Fruit fly (Drosophila melanogaster) whole organism, embryonic: ENCODE results near the gene CG43138.
A peak's percentile ranks its signal among the peaks of the same experiment; 100 is the strongest.

Source experiments
- ATbp ChIP-seq: fragments of 200-800 bp; sonication (Bioruptor generic); optimal IDR thresholded peaks from 2 replicates; lab custom pipeline; 2017; ENCODE audit warnings: missing biosample characterization, mild to moderate bottlenecking, missing genetic modification characterization, missing genetic modification reagents
- CG10431 ChIP-seq: fragments of 200-800 bp; sonication (Bioruptor generic); optimal IDR thresholded peaks from 3 replicates; lab custom pipeline; 2018; ENCODE audit warnings: missing biosample characterization, mild to moderate bottlenecking, missing genetic modification characterization
- CG10565 ChIP-seq: fragments of 200-800 bp; sonication (Bioruptor generic); optimal IDR thresholded peaks from 3 replicates; lab custom pipeline; 2016; ENCODE audit warnings: missing biosample characterization, mild to moderate bottlenecking, missing genetic modification characterization
- CG10979 ChIP-seq: fragments of 200-800 bp; sonication (Bioruptor generic); optimal IDR thresholded peaks from 2 replicates; lab custom pipeline; 2018; ENCODE audit warnings: missing biosample characterization, mild to moderate bottlenecking, missing genetic modification characterization, moderate library complexity
- CG11456 ChIP-seq: fragments of 200-800 bp; sonication (Bioruptor generic); IDR thresholded peaks from 3 replicates; pipeline ENCODE4 v1.3.6; 2022; ENCODE audit warnings: missing biosample characterization, missing genetic modification characterization
- CG12104 ChIP-seq: fragments of 200-800 bp; sonication (Bioruptor generic); optimal IDR thresholded peaks from 3 replicates; lab custom pipeline; 2016; ENCODE audit warnings: missing biosample characterization, missing genetic modification characterization
- CG12299 ChIP-seq: fragments of 200-800 bp; sonication (Bioruptor generic); optimal IDR thresholded peaks from 2 replicates; lab custom pipeline; 2018; ENCODE audit warnings: missing biosample characterization, mild to moderate bottlenecking, missing genetic modification characterization
- CG14441 ChIP-seq: fragments of 200-800 bp; sonication (Bioruptor generic); IDR thresholded peaks from 2 replicates; pipeline ENCODE4 v1.3.6; 2022; ENCODE audit warnings: missing biosample characterization, missing genetic modification characterization
- CG14667 ChIP-seq: fragments of 200-800 bp; sonication (Bioruptor generic); IDR thresholded peaks from 2 replicates; pipeline ENCODE4 v1.3.6; 2022; ENCODE audit warnings: missing biosample characterization, missing genetic modification characterization
- CG1529 ChIP-seq: fragments of 200-800 bp; sonication (Bioruptor generic); optimal IDR thresholded peaks from 3 replicates; lab custom pipeline; 2018; ENCODE audit warnings: missing biosample characterization, missing genetic modification characterization
- CG15696 ChIP-seq: fragments of 200-800 bp; sonication (Bioruptor generic); optimal IDR thresholded peaks from 2 replicates; lab custom pipeline; 2019; ENCODE audit warnings: missing biosample characterization, mild to moderate bottlenecking, missing genetic modification characterization, moderate library complexity
- CG18262 ChIP-seq: fragments of 200-800 bp; optimal IDR thresholded peaks from 3 replicates; lab custom pipeline; 2019; ENCODE audit warnings: missing biosample characterization, mild to moderate bottlenecking, missing genetic modification characterization, moderate library complexity
- CG18764 ChIP-seq: fragments of 200-800 bp; sonication (Bioruptor generic); optimal IDR thresholded peaks from 3 replicates; lab custom pipeline; 2016; ENCODE audit warnings: missing biosample characterization, missing genetic modification characterization
- CG2120 ChIP-seq: fragments of 200-800 bp; sonication (Bioruptor generic); optimal IDR thresholded peaks from 3 replicates; lab custom pipeline; 2016; ENCODE audit warnings: missing biosample characterization, missing genetic modification characterization
- CG2712 ChIP-seq: fragments of 200-800 bp; optimal IDR thresholded peaks from 3 replicates; lab custom pipeline; 2019; ENCODE audit warnings: missing biosample characterization, mild to moderate bottlenecking, missing genetic modification characterization, moderate library complexity
- CG2889 ChIP-seq: fragments of 200-800 bp; sonication (Bioruptor generic); IDR thresholded peaks from 3 replicates; pipeline ENCODE4 v1.3.6; 2022; ENCODE audit warnings: missing biosample characterization, missing genetic modification characterization
- CG3163 ChIP-seq: fragments of 200-800 bp; sonication (Bioruptor generic); optimal IDR thresholded peaks from 3 replicates; lab custom pipeline; 2016; ENCODE audit warnings: missing biosample characterization, missing genetic modification characterization
- CG32767 ChIP-seq: fragments of 200-800 bp; sonication (Bioruptor generic); IDR thresholded peaks from 2 replicates; pipeline ENCODE4 v1.3.6; 2022; ENCODE audit warnings: missing biosample characterization, missing genetic modification characterization
- CG3726 ChIP-seq: fragments of 200-800 bp; sonication (Bioruptor generic); IDR thresholded peaks from 3 replicates; pipeline ENCODE4, ENCODE4 v1.3.6; 2022; ENCODE audit warnings: missing biosample characterization, missing genetic modification characterization
- CG4404 ChIP-seq: fragments of 200-800 bp; sonication (Bioruptor generic); IDR thresholded peaks from 2 replicates; pipeline ENCODE4 v1.3.6; 2022; ENCODE audit warnings: missing biosample characterization, missing genetic modification characterization
- CG4707 ChIP-seq: fragments of 200-800 bp; sonication (Bioruptor generic); optimal IDR thresholded peaks from 2 replicates; lab custom pipeline; 2018; ENCODE audit warnings: missing biosample characterization, mild to moderate bottlenecking, missing genetic modification characterization, moderate library complexity
- CG4730 ChIP-seq: fragments of 200-800 bp; sonication (Bioruptor generic); IDR thresholded peaks from 2 replicates; pipeline ENCODE4 v1.3.6; 2022; ENCODE audit warnings: missing biosample characterization, missing genetic modification characterization
- CG6791 ChIP-seq: fragments of 200-800 bp; sonication (Bioruptor generic); IDR thresholded peaks from 3 replicates; pipeline ENCODE4 v1.3.6; 2022; ENCODE audit warnings: missing biosample characterization, missing genetic modification characterization; ENCODE audit not compliant: partially characterized antibody
- CG8359 ChIP-seq: fragments of 200-800 bp; sonication (Bioruptor generic); optimal IDR thresholded peaks from 2 replicates; lab custom pipeline; 2017; ENCODE audit warnings: missing biosample characterization, mild to moderate bottlenecking, missing genetic modification characterization, borderline replicate concordance
- CG8388 ChIP-seq: fragments of 200-800 bp; sonication (Bioruptor generic); optimal IDR thresholded peaks from 2 replicates; lab custom pipeline; 2019; ENCODE audit warnings: missing biosample characterization, mild to moderate bottlenecking, missing genetic modification characterization, moderate library complexity
- CG9609 ChIP-seq: fragments of 200-800 bp; sonication (Bioruptor generic); optimal IDR thresholded peaks from 3 replicates; lab custom pipeline; 2016; ENCODE audit warnings: missing biosample characterization, missing genetic modification characterization
- CG9727 ChIP-seq: fragments of 200-800 bp; sonication (Bioruptor generic); optimal IDR thresholded peaks from 3 replicates; lab custom pipeline; 2017; ENCODE audit warnings: missing biosample characterization, mild to moderate bottlenecking, missing genetic modification characterization
- CG9797 ChIP-seq: fragments of 200-800 bp; sonication (Bioruptor generic); optimal IDR thresholded peaks from 3 replicates; lab custom pipeline; 2018; ENCODE audit warnings: missing biosample characterization, mild to moderate bottlenecking, missing genetic modification characterization
- ERR ChIP-seq: fragments of 200-800 bp; sonication (Bioruptor generic); optimal IDR thresholded peaks from 2 replicates; lab custom pipeline; 2016; ENCODE audit warnings: missing biosample characterization, missing genetic modification characterization
- Hmr ChIP-seq: fragments of 200-800 bp; sonication (Bioruptor generic); optimal IDR thresholded peaks from 3 replicates; lab custom pipeline; 2017; ENCODE audit warnings: mild to moderate bottlenecking, missing biosample characterization, missing genetic modification reagents, missing genetic modification characterization
- Hsf ChIP-seq: fragments of 200-800 bp; sonication (Bioruptor generic); optimal IDR thresholded peaks from 3 replicates; lab custom pipeline; 2016; ENCODE audit warnings: missing biosample characterization, missing genetic modification characterization
- Mes4 ChIP-seq: fragments of 200-800 bp; sonication (Bioruptor generic); optimal IDR thresholded peaks from 2 replicates; lab custom pipeline; 2016; ENCODE audit warnings: missing biosample characterization, missing genetic modification characterization
- Six4 ChIP-seq: fragments of 200-800 bp; sonication (Bioruptor generic); optimal IDR thresholded peaks from 2 replicates; lab custom pipeline; 2016; ENCODE audit warnings: missing biosample characterization, missing genetic modification characterization
- Spps ChIP-seq: fragments of 200-800 bp; sonication (Bioruptor generic); optimal IDR thresholded peaks from 2 replicates; lab custom pipeline; 2018; ENCODE audit warnings: missing biosample characterization, mild to moderate bottlenecking, missing genetic modification characterization
- ash1 ChIP-seq: fragments of 200-800 bp; sonication (Bioruptor generic); optimal IDR thresholded peaks from 2 replicates; lab custom pipeline; 2018; ENCODE audit warnings: missing biosample characterization, mild to moderate bottlenecking, missing genetic modification characterization
- btn ChIP-seq: fragments of 200-800 bp; sonication (Bioruptor generic); optimal IDR thresholded peaks from 2 replicates; lab custom pipeline; 2016; ENCODE audit warnings: missing biosample characterization, missing genetic modification characterization
- chif ChIP-seq, 2 experiments: fragments of 200-800 bp; sonication (Bioruptor generic); optimal IDR thresholded peaks; 3 replicates each; lab custom pipeline; 2016; ENCODE audit warnings: missing biosample characterization in 2 of 2, missing genetic modification characterization in 2 of 2
- da ChIP-seq: fragments of 200-800 bp; sonication (Bioruptor generic); optimal IDR thresholded peaks from 2 replicates; lab custom pipeline; 2016; ENCODE audit warnings: missing biosample characterization, missing genetic modification characterization
- dmrt11E ChIP-seq: fragments of 200-800 bp; sonication (Bioruptor generic); optimal IDR thresholded peaks from 3 replicates; lab custom pipeline; 2018; ENCODE audit warnings: missing biosample characterization, mild to moderate bottlenecking, missing genetic modification characterization, moderate library complexity
- dmrt99B ChIP-seq: fragments of 200-800 bp; sonication (Bioruptor generic); optimal IDR thresholded peaks from 2 replicates; lab custom pipeline; 2018; ENCODE audit warnings: missing biosample characterization, mild to moderate bottlenecking, missing genetic modification characterization, moderate library complexity
- en ChIP-seq: fragments of 200-800 bp; sonication (Bioruptor generic); optimal IDR thresholded peaks from 2 replicates; lab custom pipeline; 2016; ENCODE audit warnings: missing biosample characterization, missing genetic modification characterization
- gt ChIP-seq: fragments of 200-800 bp; sonication (Bioruptor generic); IDR thresholded peaks from 2 replicates; pipeline ENCODE4 v1.3.6; 2022; ENCODE audit warnings: missing biosample characterization, missing genetic modification characterization
- h ChIP-seq: fragments of >200 bp; optimal IDR thresholded peaks from 2 replicates; lab custom pipeline; 2017
- ind ChIP-seq: fragments of 200-800 bp; sonication (Bioruptor generic); optimal IDR thresholded peaks from 3 replicates; lab custom pipeline; 2016; ENCODE audit warnings: missing biosample characterization, missing genetic modification characterization
- mam ChIP-seq: fragments of 200-800 bp; sonication (Bioruptor generic); optimal IDR thresholded peaks from 3 replicates; lab custom pipeline; 2016; ENCODE audit warnings: missing biosample characterization, missing genetic modification characterization
- row ChIP-seq: fragments of 200-800 bp; sonication (Bioruptor generic); IDR thresholded peaks from 3 replicates; pipeline ENCODE4 v1.3.6; 2022; ENCODE audit warnings: missing biosample characterization, missing genetic modification characterization
- run ChIP-seq: fragments of 200-800 bp; sonication (Bioruptor generic); optimal IDR thresholded peaks from 3 replicates; lab custom pipeline; 2018; ENCODE audit warnings: missing biosample characterization, mild to moderate bottlenecking, missing genetic modification characterization
- scrt ChIP-seq: fragments of 200-800 bp; sonication (Bioruptor generic); optimal IDR thresholded peaks from 2 replicates; lab custom pipeline; 2018; ENCODE audit warnings: missing biosample characterization, mild to moderate bottlenecking, missing genetic modification characterization, moderate library complexity
- slp2 ChIP-seq: fragments of 200-800 bp; sonication (Bioruptor generic); optimal IDR thresholded peaks from 2 replicates; lab custom pipeline; 2016; ENCODE audit warnings: missing biosample characterization, missing genetic modification characterization
- sob ChIP-seq: fragments of 200-800 bp; sonication (Bioruptor generic); IDR thresholded peaks from 2 replicates; pipeline ENCODE4 v1.3.6; 2022; ENCODE audit warnings: missing biosample characterization, missing genetic modification characterization
- stc ChIP-seq: fragments of 200-800 bp; sonication (Bioruptor generic); IDR thresholded peaks from 2 replicates; pipeline ENCODE4 v1.3.6; 2022; ENCODE audit warnings: missing biosample characterization, missing genetic modification characterization
- unpg ChIP-seq: fragments of 200-800 bp; sonication (Bioruptor generic); optimal IDR thresholded peaks from 3 replicates; lab custom pipeline; 2018; ENCODE audit warnings: missing biosample characterization, mild to moderate bottlenecking, missing genetic modification characterization, moderate library complexity
- zfh1 ChIP-seq: fragments of 200-800 bp; sonication (Bioruptor generic); IDR thresholded peaks from 3 replicates; pipeline ENCODE4 v1.3.6; 2022; ENCODE audit warnings: missing biosample characterization, missing genetic modification characterization

Gene CG43138

DNA sequence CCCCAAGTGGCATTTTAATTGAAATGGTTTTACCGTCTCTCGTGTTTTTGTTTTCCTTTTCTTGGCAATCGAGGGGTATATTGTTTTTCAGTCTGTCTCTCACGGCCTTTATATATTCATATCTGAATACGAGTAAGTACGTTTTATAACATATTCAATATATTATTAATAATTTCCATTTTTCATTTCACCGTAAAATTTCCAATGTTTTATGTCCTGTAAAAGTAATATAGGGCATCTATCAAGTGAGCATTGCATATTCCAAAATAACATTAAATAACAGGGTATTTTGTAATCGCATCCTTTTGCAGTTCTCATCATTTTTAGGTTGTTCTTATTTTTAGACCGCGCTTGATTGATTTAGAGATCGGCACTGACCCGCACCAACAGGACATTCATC lies 41.6 kb downstream of the CG43138 start (continued):
- no peak for TF ChIP-seq CG14441 (GFP tag; lab: Robert Waterston, UW)
- TF ChIP-seq sob, result no peak
- no peak for TF ChIP-seq gt (GFP tag; lab: Robert Waterston, UW)
- TF ChIP-seq ash1 (GFP tag; lab: Kevin White, UChicago), result no peak
- no peak for TF ChIP-seq stc (GFP tag; lab: Robert Waterston, UW)
- TF ChIP-seq CG10565 (GFP tag; lab: Kevin White, UChicago), result no peak
- no peak for TF ChIP-seq CG12299 (tag; lab: Kevin White, UChicago)
- no peak for TF ChIP-seq CG3163 (GFP tag; lab: Kevin White, UChicago)
- no peak for TF ChIP-seq chif (GFP tag; optimal IDR thresholded peaks at IDR 0.05; lab: Kevin White, UChicago)
- no peak for TF ChIP-seq CG14667
- no peak for TF ChIP-seq CG8359 (GFP tag; lab: Kevin White, UChicago)
- TF ChIP-seq ERR (GFP tag; lab: Kevin White, UChicago), result no peak
- peak; percentile 51 for TF ChIP-seq CG15696
- no peak for TF ChIP-seq CG4404 (GFP tag; lab: Robert Waterston, UW)
- no peak for TF ChIP-seq Mes4 (GFP tag; lab: Kevin White, UChicago)
- TF ChIP-seq mam (GFP tag; lab: Kevin White, UChicago), result no peak
- TF ChIP-seq dmrt99B, result no peak
- TF ChIP-seq run (tag; lab: Kevin White, UChicago), result no peak
- TF ChIP-seq CG32767, result no peak
- TF ChIP-seq CG9609 (GFP tag; lab: Kevin White, UChicago), result no peak
- TF ChIP-seq CG3726, result no peak
- TF ChIP-seq CG2889 (GFP tag; lab: Robert Waterston, UW), result no peak
- TF ChIP-seq ind (GFP tag; lab: Kevin White, UChicago), result no peak
- no peak for TF ChIP-seq CG2120 (GFP tag; lab: Kevin White, UChicago)
- TF ChIP-seq btn (GFP tag; lab: Kevin White, UChicago), result no peak
- no peak for TF ChIP-seq CG6791 (GFP tag; lab: Robert Waterston, UW)
- TF ChIP-seq en (GFP tag; lab: Kevin White, UChicago), result no peak
- TF ChIP-seq unpg (GFP tag; lab: Kevin White, UChicago), result no peak
- TF ChIP-seq CG18262 (tag; lab: Kevin White, UChicago), result peak; percentile 37
- no peak for TF ChIP-seq h
- TF ChIP-seq dmrt11E (tag; lab: Kevin White, UChicago), result peak; percentile 33
- TF ChIP-seq CG11456, result no peak
- TF ChIP-seq scrt (GFP tag; lab: Kevin White, UChicago), result no peak
- peak; percentile 46 for TF ChIP-seq CG2712 (tag; lab: Kevin White, UChicago)
- TF ChIP-seq CG10431 (GFP tag; lab: Kevin White, UChicago), result no peak
- peak; percentile 28; the same call in 1 of the 3 replicates for TF ChIP-seq row (GFP tag; lab: Robert Waterston, UW)
- TF ChIP-seq CG12104 (GFP tag; lab: Kevin White, UChicago), result no peak
- peak; percentile 13 for TF ChIP-seq CG9727 (GFP tag; lab: Kevin White, UChicago)
- no peak for TF ChIP-seq Six4
- TF ChIP-seq CG4707 (GFP tag; lab: Kevin White, UChicago), result no peak
- no peak for TF ChIP-seq Hsf
- TF ChIP-seq Spps (tag; lab: Kevin White, UChicago), result no peak
- TF ChIP-seq da, result no peak
- no peak for TF ChIP-seq CG18764 (GFP tag; lab: Kevin White, UChicago)
- TF ChIP-seq CG9797, result no peak
- 0 out of 3 replicates have a peak, but pooled peaks have one; percentile 19 for TF ChIP-seq zfh1 (GFP tag; lab: Robert Waterston, UW)
- TF ChIP-seq slp2 (GFP tag; lab: Kevin White, UChicago), result no peak
- TF ChIP-seq Hmr (GFP tag; lab: Kevin White, UChicago), result no peak
- TF ChIP-seq CG1529, result no peak
- TF ChIP-seq CG10979, result peak; percentile 6
- no peak for TF ChIP-seq CG4730 (GFP tag; lab: Robert Waterston, UW)
- TF ChIP-seq CG8388 (GFP tag; lab: Kevin White, UChicago), result no peak
- TF ChIP-seq ATbp, result no peak
